Worm (Caenorhabditis elegans) whole organism, L4 larva: ENCODE data around the gene F10E7.9.

ENCODE experiments used
- F10B5.3 ChIP-seq: sonication (generic microtip); optimal IDR thresholded peaks from 2 replicates; lab custom pipeline; 2016; ENCODE audit warnings: mild to moderate bottlenecking, missing genetic modification characterization, missing compliant biosample characterization
- F26F4.8 ChIP-seq: fragments of 200-800 bp; sonication (Bioruptor generic); conservative IDR thresholded peaks from 2 replicates; pipeline ENCODE4 v1.3.6; 2022; ENCODE audit warnings: missing genetic modification characterization, missing compliant biosample characterization
- F37D6.2 ChIP-seq: sonication (generic microtip); optimal IDR thresholded peaks from 2 replicates; lab custom pipeline; 2016; ENCODE audit warnings: mild to moderate bottlenecking, missing genetic modification characterization, missing compliant biosample characterization
- R02D3.7 ChIP-seq: fragments of 150-350 bp; sonication (generic microtip); optimal IDR thresholded peaks from 3 replicates; lab custom pipeline; 2014; ENCODE audit warnings: missing biosample characterization, missing genetic modification characterization
- T20F7.1 ChIP-seq: fragments of 200-800 bp; sonication (Bioruptor generic); optimal IDR thresholded peaks from 2 replicates; lab custom pipeline; 2018; ENCODE audit warnings: mild to moderate bottlenecking, missing genetic modification characterization, missing compliant biosample characterization
- T26A8.4 ChIP-seq: fragments of 200-800 bp; sonication (Bioruptor generic); IDR thresholded peaks from 2 replicates; pipeline ENCODE4 v1.3.6; 2022; ENCODE audit warnings: missing genetic modification characterization, missing compliant biosample characterization
- Y5F2A.4 ChIP-seq: fragments of 200-800 bp; sonication (Bioruptor generic); optimal IDR thresholded peaks from 2 replicates; lab custom pipeline; 2018; ENCODE audit warnings: mild to moderate bottlenecking, missing genetic modification characterization, missing compliant biosample characterization
- aly-2 ChIP-seq: sonication (generic microtip); optimal IDR thresholded peaks from 2 replicates; lab custom pipeline; 2018; ENCODE audit warnings: missing biosample characterization, missing genetic modification characterization
- ama-1 ChIP-seq: fragments of 150-350 bp; optimal IDR thresholded peaks from 2 replicates; lab custom pipeline; 2014; ENCODE audit warnings: inconsistent platforms, mixed read lengths
- attf-4 ChIP-seq: sonication (generic microtip); optimal IDR thresholded peaks from 3 replicates; lab custom pipeline; 2017; ENCODE audit warnings: missing biosample characterization, missing genetic modification characterization
- ceh-28 ChIP-seq: fragments of 150-350 bp; optimal IDR thresholded peaks from 2 replicates; lab custom pipeline; 2014; ENCODE audit warnings: missing biosample characterization, missing genetic modification reagents, missing genetic modification characterization
- ceh-82 ChIP-seq: sonication (generic microtip); optimal IDR thresholded peaks from 2 replicates; lab custom pipeline; 2017; ENCODE audit warnings: missing biosample characterization, missing genetic modification characterization
- daf-12 ChIP-seq: fragments of 150-350 bp; optimal IDR thresholded peaks from 2 replicates; lab custom pipeline; 2014; ENCODE audit warnings: missing biosample characterization, missing genetic modification reagents, missing genetic modification characterization
- daf-16 ChIP-seq, 3 experiments: sonication (generic microtip); optimal IDR thresholded peaks; 2 replicates each; lab custom pipeline; 2016 to 2017; ENCODE audit warnings: missing genetic modification characterization in 3 of 3, missing genetic modification reagents in 3 of 3, mild to moderate bottlenecking in 2 of 3, missing compliant biosample characterization in 2 of 3, missing biosample characterization in 1 of 3, moderate library complexity in 1 of 3
- dmd-6 ChIP-seq: fragments of 200-800 bp; sonication (Bioruptor generic); IDR thresholded peaks from 2 replicates; pipeline ENCODE4 v1.3.6; 2022; ENCODE audit warnings: missing genetic modification reagents, missing genetic modification characterization, missing compliant biosample characterization
- fkh-10 ChIP-seq: fragments of 150-350 bp; optimal IDR thresholded peaks from 2 replicates; lab custom pipeline; 2014; ENCODE audit warnings: missing biosample characterization, missing genetic modification reagents, missing genetic modification characterization
- fos-1 ChIP-seq: fragments of 150-350 bp; optimal IDR thresholded peaks from 2 replicates; lab custom pipeline; 2014; ENCODE audit warnings: missing biosample characterization, missing genetic modification characterization
- hif-1 ChIP-seq, 2 experiments: sonication (generic microtip); optimal IDR thresholded peaks; 2 replicates each; lab custom pipeline; 2016 to 2017; ENCODE audit warnings: missing compliant biosample characterization in 2 of 2, missing genetic modification characterization in 2 of 2, missing genetic modification reagents in 2 of 2, missing genotype in 2 of 2, mild to moderate bottlenecking in 1 of 2
- hlh-11 ChIP-seq: fragments of 200-800 bp; sonication (Bioruptor generic); optimal IDR thresholded peaks from 2 replicates; lab custom pipeline; 2018; ENCODE audit warnings: mild to moderate bottlenecking, missing genetic modification characterization, missing compliant biosample characterization
- hmg-1.1 ChIP-seq: fragments of 200-800 bp; sonication (Bioruptor generic); IDR thresholded peaks from 2 replicates; pipeline ENCODE4 v1.3.6; 2022; ENCODE audit warnings: missing genetic modification reagents, missing genetic modification characterization, missing compliant biosample characterization
- jun-1 ChIP-seq: fragments of 150-350 bp; optimal IDR thresholded peaks from 2 replicates; lab custom pipeline; 2014; ENCODE audit warnings: missing biosample characterization, missing genetic modification reagents, missing genetic modification characterization
- lim-7 ChIP-seq: fragments of 200-800 bp; sonication (Bioruptor generic); IDR thresholded peaks from 2 replicates; pipeline ENCODE4 v1.3.6; 2022; ENCODE audit warnings: missing genetic modification characterization, missing compliant biosample characterization
- lin-38 ChIP-seq: fragments of 200-800 bp; sonication (Bioruptor generic); IDR thresholded peaks from 2 replicates; pipeline ENCODE4 v1.3.6; 2022; ENCODE audit warnings: missing genetic modification reagents, missing genetic modification characterization, missing compliant biosample characterization
- lin-39 ChIP-seq: fragments of 150-350 bp; optimal IDR thresholded peaks from 2 replicates; lab custom pipeline; 2014; ENCODE audit warnings: missing biosample characterization, missing genetic modification reagents, missing genetic modification characterization
- lsy-2 ChIP-seq, 2 experiments: fragments of 150-350 bp in 1 of 2; sonication (generic microtip) in 1 of 2; optimal IDR thresholded peaks; 2 replicates each; lab custom pipeline; 2014 to 2017; ENCODE audit warnings: missing biosample characterization in 2 of 2, missing genetic modification characterization in 2 of 2
- mes-2 ChIP-seq: sonication (generic microtip); optimal IDR thresholded peaks from 2 replicates; lab custom pipeline; 2016; ENCODE audit warnings: missing genotype, mild to moderate bottlenecking, missing genetic modification characterization, missing compliant biosample characterization; ENCODE audit not compliant: poor library complexity, severe bottlenecking
- mxl-2 ChIP-seq: fragments of 200-800 bp; sonication (Bioruptor generic); conservative IDR thresholded peaks from 2 replicates; pipeline ENCODE4 v1.3.6; 2022; ENCODE audit warnings: missing genetic modification reagents, missing genetic modification characterization, missing compliant biosample characterization
- mxl-3 ChIP-seq: fragments of 200-800 bp; sonication (Bioruptor generic); optimal IDR thresholded peaks from 2 replicates; lab custom pipeline; 2018; ENCODE audit warnings: mild to moderate bottlenecking, missing genetic modification characterization, missing compliant biosample characterization
- nhr-102 ChIP-seq: sonication (generic microtip); optimal IDR thresholded peaks from 2 replicates; lab custom pipeline; 2016; ENCODE audit warnings: mild to moderate bottlenecking, missing genetic modification characterization, moderate library complexity, missing compliant biosample characterization
- nhr-11 ChIP-seq: fragments of 150-350 bp; optimal IDR thresholded peaks from 2 replicates; lab custom pipeline; 2014; ENCODE audit warnings: missing biosample characterization, missing genetic modification characterization
- nhr-111 ChIP-seq: fragments of 200-800 bp; sonication (Bioruptor generic); optimal IDR thresholded peaks from 2 replicates; lab custom pipeline; 2018; ENCODE audit warnings: mild to moderate bottlenecking, missing genetic modification characterization, missing compliant biosample characterization
- nhr-28 ChIP-seq: fragments of 150-350 bp; optimal IDR thresholded peaks from 2 replicates; lab custom pipeline; 2014; ENCODE audit warnings: missing biosample characterization, missing genetic modification characterization
- nhr-48 ChIP-seq: sonication (generic microtip); optimal IDR thresholded peaks from 2 replicates; lab custom pipeline; 2016; ENCODE audit warnings: mild to moderate bottlenecking, missing genetic modification characterization, missing compliant biosample characterization
- pha-4 ChIP-seq, 2 experiments: fragments of 150-350 bp in 1 of 2; fragments of 200-800 bp in 1 of 2; sonication (Bioruptor generic) in 1 of 2; IDR thresholded peaks in 1 of 2; optimal IDR thresholded peaks in 1 of 2; 2 replicates each; pipeline versions ENCODE4 v1.3.6 to Lab custom; 2014 to 2022; ENCODE audit warnings: missing genetic modification characterization in 2 of 2, missing genetic modification reagents in 2 of 2, missing biosample characterization in 1 of 2, missing compliant biosample characterization in 1 of 2
- pqm-1 ChIP-seq: sonication (generic microtip); optimal IDR thresholded peaks from 2 replicates; lab custom pipeline; 2017; ENCODE audit warnings: missing biosample characterization, missing genetic modification characterization
- set-16 ChIP-seq: fragments of 200-800 bp; sonication (Bioruptor generic); IDR thresholded peaks from 2 replicates; pipeline ENCODE4 v1.3.6; 2022; ENCODE audit warnings: missing genetic modification reagents, missing genetic modification characterization, missing compliant biosample characterization
- skn-1 ChIP-seq: fragments of 150-350 bp; optimal IDR thresholded peaks from 2 replicates; lab custom pipeline; 2014; ENCODE audit warnings: missing biosample characterization, missing genetic modification characterization
- snpc-1.2 ChIP-seq: fragments of 200-800 bp; sonication (Bioruptor generic); IDR thresholded peaks from 2 replicates; pipeline ENCODE4 v1.3.6; 2022; ENCODE audit warnings: missing genetic modification reagents, missing genetic modification characterization, missing compliant biosample characterization
- spr-1 ChIP-seq: sonication (generic microtip); optimal IDR thresholded peaks from 2 replicates; lab custom pipeline; 2016; ENCODE audit warnings: mild to moderate bottlenecking, missing genetic modification characterization, missing compliant biosample characterization
- tag-97 ChIP-seq: fragments of 200-800 bp; sonication (Bioruptor generic); IDR thresholded peaks from 2 replicates; pipeline ENCODE4 v1.3.6; 2022; ENCODE audit warnings: missing genetic modification characterization, missing compliant biosample characterization
- unc-130 ChIP-seq: sonication (generic microtip); optimal IDR thresholded peaks from 2 replicates; lab custom pipeline; 2016; ENCODE audit warnings: missing genetic modification reagents, missing genetic modification characterization, missing compliant biosample characterization
- unc-62 ChIP-seq, 3 experiments: fragments of 150-350 bp in 1 of 3; sonication (generic microtip); optimal IDR thresholded peaks in 2 of 3; peaks in 1 of 3; 1 replicate in 1 of 3; 2 replicates in 2 of 3; lab custom pipeline; 2014 to 2017; ENCODE audit warnings: missing biosample characterization in 3 of 3, missing genetic modification characterization in 3 of 3, missing genetic modification reagents in 3 of 3, missing genotype in 1 of 3
- zfp-3 ChIP-seq: fragments of 200-800 bp; sonication (Bioruptor generic); conservative IDR thresholded peaks from 2 replicates; pipeline ENCODE4 v1.3.6; 2022; ENCODE audit warnings: missing genetic modification reagents, missing genetic modification characterization, missing compliant biosample characterization
- zip-11 ChIP-seq: fragments of 200-800 bp; sonication (Bioruptor generic); IDR thresholded peaks from 2 replicates; pipeline ENCODE4 v1.3.6; 2022; ENCODE audit warnings: missing genetic modification characterization, missing compliant biosample characterization
- zip-2 ChIP-seq: fragments of 150-350 bp; optimal IDR thresholded peaks from 2 replicates; lab custom pipeline; 2014; ENCODE audit warnings: missing biosample characterization, missing genetic modification characterization
- ztf-11 ChIP-seq: fragments of 150-350 bp; optimal IDR thresholded peaks from 2 replicates; lab custom pipeline; 2014; ENCODE audit warnings: missing biosample characterization, missing genetic modification characterization
- ztf-7 ChIP-seq: fragments of 150-350 bp; optimal IDR thresholded peaks from 2 replicates; lab custom pipeline; 2014; ENCODE audit warnings: missing biosample characterization, missing genetic modification characterization

Gene F10E7.9

ce11 chrII:7103111-7103510 is 6.7 kb downstream of the F10E7.9 start:
- TF ChIP-seq lsy-2 (tag; optimal IDR thresholded peaks at IDR 0.05; lab: Kevin White, UChicago) (no peak), unc-62 (GFP tag; optimal IDR thresholded peaks at IDR 0.05 in 1 of 2; lab: Kevin White, UChicago) (peak in 1 of 2 experiments; percentile 93), unc-62 (tag; optimal IDR thresholded peaks at IDR 0.05; lab: Kevin White, UChicago) (no peak), F26F4.8 (GFP tag; lab: Robert Waterston, UW) (no peak), jun-1 (tag; lab: Kevin White, UChicago) (no peak), pqm-1 (no peak)

- TF ChIP-seq hlh-11 (tag; lab: Kevin White, UChicago) (peak; percentile 16), lsy-2 (tag; optimal IDR thresholded peaks at IDR 0.05; lab: Kevin White, UChicago) (peak in 1 of 2 experiments; percentile 47), nhr-111 (GFP tag; lab: Kevin White, UChicago) (no peak), skn-1 (tag; lab: Kevin White, UChicago) (no peak), pqm-1 (no peak), dmd-6 (GFP tag; lab: Robert Waterston, UW) (peak; percentile 41), R02D3.7 (tag; lab: Kevin White, UChicago) (no peak), mes-2 (tag; lab: Kevin White, UChicago) (no peak), unc-130 (no peak), hmg-1.1 (peak; percentile 14; the same call in 1 of the 2 replicates), hif-1 (tag; optimal IDR thresholded peaks at IDR 0.05; lab: Kevin White, UChicago) (peak in 1 of 2 experiments; percentile 99), ceh-28 (tag; lab: Kevin White, UChicago) (no peak), zip-11 (GFP tag; lab: Robert Waterston, UW) (no peak), daf-16 (GFP tag; optimal IDR thresholded peaks at IDR 0.05; lab: Kevin White, UChicago) (no peak), daf-16 (tag; optimal IDR thresholded peaks at IDR 0.05; lab: Kevin White, UChicago) (no peak), nhr-48 (tag; lab: Kevin White, UChicago) (no peak), mxl-2 (GFP tag; lab: Robert Waterston, UW) (no peak), attf-4 (no peak), aly-2 (no peak), nhr-11 (tag; lab: Kevin White, UChicago) (no peak), nhr-28 (tag; lab: Kevin White, UChicago) (peak; percentile 25)
These were observed 7.6 kb downstream of the F10E7.9 start for ce11 chrII:7102288-7102687.

- TF ChIP-seq pha-4 (GFP tag; IDR thresholded peaks at IDR 0.05; lab: Robert Waterston, UW) = no peak; the same call in 1 of the 2 replicates
- no peak for TF ChIP-seq pha-4 (tag; optimal IDR thresholded peaks at IDR 0.05; lab: Kevin White, UChicago)
- TF ChIP-seq fos-1 (tag; lab: Kevin White, UChicago) = no peak
- TF ChIP-seq F10B5.3 (tag; lab: Kevin White, UChicago) = no peak
- TF ChIP-seq set-16 (GFP tag; lab: Robert Waterston, UW) = no peak
- TF ChIP-seq nhr-102 = no peak
- peak in 1 of 2 experiments; percentile 1 for TF ChIP-seq hif-1 (tag; optimal IDR thresholded peaks at IDR 0.05; lab: Kevin White, UChicago)
- no peak for TF ChIP-seq spr-1
- peak; percentile 59 for TF ChIP-seq T20F7.1 (GFP tag; lab: Kevin White, UChicago)
- TF ChIP-seq tag-97 (GFP tag; lab: Robert Waterston, UW) = no peak
- TF ChIP-seq fkh-10 (GFP tag; lab: Kevin White, UChicago) = no peak
- TF ChIP-seq dmd-6 (GFP tag; lab: Robert Waterston, UW) = peak; percentile 44
- no peak for TF ChIP-seq ztf-7 (tag; lab: Kevin White, UChicago)
- no peak for TF ChIP-seq ztf-11
- TF ChIP-seq zfp-3 (GFP tag; lab: Robert Waterston, UW) = peak; percentile 85; the same call in 1 of the 2 replicates
- peak; percentile 42 for TF ChIP-seq lin-38
- no peak for TF ChIP-seq mxl-3
- TF ChIP-seq unc-62 (GFP tag; optimal IDR thresholded peaks at IDR 0.05 in 1 of 2; lab: Kevin White, UChicago) = no peak
- TF ChIP-seq unc-62 (tag; optimal IDR thresholded peaks at IDR 0.05; lab: Kevin White, UChicago) = no peak
- peak; percentile 54; the same call in 1 of the 2 replicates for TF ChIP-seq T26A8.4 (GFP tag; lab: Robert Waterston, UW)
- peak; percentile 70 for TF ChIP-seq ama-1 (lab: Kevin White, UChicago)
- no peak for TF ChIP-seq Y5F2A.4 (GFP tag; lab: Kevin White, UChicago)
- no peak for TF ChIP-seq F37D6.2 (tag; lab: Kevin White, UChicago)
- TF ChIP-seq lin-39 (tag; lab: Kevin White, UChicago) = no peak
- TF ChIP-seq ceh-82 (tag; lab: Kevin White, UChicago) = no peak
- no peak for TF ChIP-seq daf-12 (tag; lab: Kevin White, UChicago)
- no peak for TF ChIP-seq zip-2
- TF ChIP-seq skn-1 (tag; lab: Kevin White, UChicago) = no peak
- no peak for TF ChIP-seq F26F4.8 (GFP tag; lab: Robert Waterston, UW)
- TF ChIP-seq snpc-1.2 (GFP tag; lab: Robert Waterston, UW) = no peak
- no peak for TF ChIP-seq lim-7 (GFP tag; lab: Robert Waterston, UW)
These were observed 9.0 kb downstream of the F10E7.9 start, which contains the start of gene mmaa-1 for ce11 chrII:7100838-7101237. TSS of gene mmaa-1 (minus strand) at chrII:7101165.
